Fruit fly (Drosophila melanogaster): ENCODE measurements around the gene cher.

Gene cher

DNA sequence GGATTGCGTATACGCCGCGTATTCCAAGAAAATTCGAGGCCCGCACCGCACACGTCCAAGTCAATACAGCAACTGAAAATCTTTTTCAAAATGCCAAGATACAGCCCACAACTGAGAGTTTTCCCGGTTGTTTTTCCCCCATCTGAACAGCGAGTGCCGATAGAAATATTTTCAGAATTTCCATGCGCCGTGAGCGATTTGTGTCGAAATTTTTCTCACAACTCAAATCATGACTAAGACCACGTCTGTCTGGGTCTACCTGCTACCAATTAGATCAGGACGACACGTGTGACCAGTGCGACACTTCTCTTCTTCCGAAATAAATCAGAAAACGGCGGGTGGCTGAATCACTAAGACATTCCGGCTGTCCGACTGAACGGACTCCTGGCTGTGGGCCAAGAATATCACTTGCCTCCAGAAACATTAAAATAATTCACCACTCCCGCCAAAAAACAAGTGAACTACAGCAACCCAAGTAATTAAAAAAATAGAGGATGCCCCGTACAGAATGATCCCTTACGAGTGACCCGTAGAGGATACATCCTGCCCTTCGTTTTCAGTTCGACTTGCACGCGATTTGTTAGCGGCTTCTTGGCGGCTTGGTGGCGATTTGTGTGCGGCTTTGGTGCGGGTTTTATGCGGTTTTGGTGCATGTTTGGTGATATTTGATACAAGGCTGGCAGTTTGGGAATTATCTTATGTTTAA, at the start of gene cher:
Gene cher (minus strand): TSS at position 51 of the 706 bp plus-strand sequence.
- TF ChIP-seq cic (GFP tag; optimal IDR thresholded peaks at IDR 0.05) (no peak), tj (GFP tag; optimal IDR thresholded peaks at IDR 0.05) (no peak), CG5204 (GFP tag; optimal IDR thresholded peaks at IDR 0.05) (no peak), CG11617 (GFP tag; optimal IDR thresholded peaks at IDR 0.05) (no peak), Mnt (GFP tag; optimal IDR thresholded peaks at IDR 0.05) (no peak), CG7045 (GFP tag; optimal IDR thresholded peaks at IDR 0.05) (no peak), CG1620 (GFP tag; optimal IDR thresholded peaks at IDR 0.05) (no peak), Clk (GFP tag; optimal IDR thresholded peaks at IDR 0.05) (no peak), pad (GFP tag; optimal IDR thresholded peaks at IDR 0.05) (no peak), CG33017 (tag; optimal IDR thresholded peaks at IDR 0.05) (no peak), Hr96 (GFP tag; optimal IDR thresholded peaks at IDR 0.05) (no peak), toe (GFP tag; optimal IDR thresholded peaks at IDR 0.05) (no peak), CG14711 (tag; optimal IDR thresholded peaks at IDR 0.05) (no peak), Crg-1 (GFP tag; optimal IDR thresholded peaks at IDR 0.05) (no peak)

DNA sequence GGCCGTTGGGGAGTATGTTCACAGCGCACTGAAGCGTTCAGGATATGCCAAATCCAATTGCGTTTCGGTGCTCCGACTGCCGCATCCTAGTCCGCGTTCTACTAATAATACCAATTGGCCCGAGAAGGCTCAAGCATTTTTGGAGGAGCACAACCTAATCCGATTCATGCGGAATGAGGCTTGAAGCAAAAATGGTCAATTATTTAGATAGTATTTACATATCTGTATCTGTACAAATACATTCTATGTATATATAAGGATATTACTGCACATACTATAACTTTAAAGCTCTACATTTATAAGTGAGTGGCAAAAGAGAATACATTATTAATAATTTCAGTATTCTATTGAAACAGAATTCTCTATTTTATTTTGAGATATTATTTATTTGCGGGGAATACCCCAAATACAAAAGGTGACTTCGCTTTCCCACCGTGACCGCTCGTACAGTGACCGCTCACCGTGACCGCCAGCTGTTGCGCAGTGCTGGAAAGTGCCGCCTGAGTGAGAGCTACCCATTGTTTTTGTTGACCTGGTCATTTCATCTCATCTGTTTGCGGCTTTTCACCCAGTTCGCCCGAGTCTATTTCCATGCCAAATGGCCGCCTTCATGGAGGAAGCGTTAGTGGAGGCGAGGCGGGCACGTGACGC, 26.3 kb upstream of the cher start, which contains the start of gene CG5292:
Gene CG5292 (plus strand): TSS at position 486 of the 651 bp plus-strand sequence.
- TF ChIP-seq bab1 (GFP tag; optimal IDR thresholded peaks at IDR 0.05) (peak; percentile 70), CG7045 (GFP tag; optimal IDR thresholded peaks at IDR 0.05) (peak; percentile 12), CG12768 (GFP tag; optimal IDR thresholded peaks at IDR 0.05) (no peak), Mnt (GFP tag; optimal IDR thresholded peaks at IDR 0.05) (peak; percentile 80), CG5204 (GFP tag; optimal IDR thresholded peaks at IDR 0.05) (peak; percentile 41), kay (GFP tag; ENCODE audit: borderline replicate concordance) (no peak), toe (GFP tag; optimal IDR thresholded peaks at IDR 0.05) (peak; percentile 52), cnc (optimal IDR thresholded peaks at IDR 0.05) (no peak), CG7101 (tag; optimal IDR thresholded peaks at IDR 0.05) (peak; percentile 64), tj (GFP tag; optimal IDR thresholded peaks at IDR 0.05) (peak; percentile 37), CG1620 (GFP tag; optimal IDR thresholded peaks at IDR 0.05) (peak; percentile 54), CG14711 (tag; optimal IDR thresholded peaks at IDR 0.05) (peak; percentile 48), CG11617 (GFP tag; optimal IDR thresholded peaks at IDR 0.05) (peak; percentile 46), CG33017 (tag; optimal IDR thresholded peaks at IDR 0.05) (peak; percentile 65), Hr96 (GFP tag; optimal IDR thresholded peaks at IDR 0.05) (peak; percentile 34), Crg-1 (GFP tag; optimal IDR thresholded peaks at IDR 0.05) (peak; percentile 38), pad (GFP tag; optimal IDR thresholded peaks at IDR 0.05) (peak; percentile 31), cic (GFP tag; optimal IDR thresholded peaks at IDR 0.05) (no peak), ovo (GFP tag; optimal IDR thresholded peaks at IDR 0.05) (peak; percentile 55), Clk (GFP tag; optimal IDR thresholded peaks at IDR 0.05) (no peak)

DNA sequence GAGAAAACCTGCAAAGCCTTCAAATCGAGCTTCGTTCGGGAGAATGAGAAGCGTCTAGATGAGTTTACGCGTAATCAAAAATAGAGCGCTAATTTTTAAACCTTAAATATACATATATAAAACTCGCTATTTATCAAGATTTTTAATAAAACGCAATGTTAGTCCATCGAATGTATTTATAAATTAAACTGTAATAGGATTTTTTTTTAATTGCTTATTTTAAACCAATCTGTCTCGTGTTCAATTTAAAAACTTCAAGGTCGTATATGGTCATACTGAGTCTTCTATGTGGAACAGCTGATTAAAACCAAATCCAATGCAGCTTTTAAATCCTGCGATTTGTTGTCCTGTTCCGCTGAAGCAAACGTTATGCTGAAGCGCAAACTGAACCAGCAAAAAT, 25.1 kb upstream of the cher start, which contains the start of gene Smug:
Gene Smug (plus strand): TSS at position 301 of the 400 bp plus-strand sequence.
- TF ChIP-seq CG11617 (GFP tag; optimal IDR thresholded peaks at IDR 0.05) (no peak), CG1620 (GFP tag; optimal IDR thresholded peaks at IDR 0.05) (no peak), bab1 (GFP tag; optimal IDR thresholded peaks at IDR 0.05) (no peak), cnc (optimal IDR thresholded peaks at IDR 0.05) (no peak), CG5204 (GFP tag; optimal IDR thresholded peaks at IDR 0.05) (no peak), CG33017 (tag; optimal IDR thresholded peaks at IDR 0.05) (no peak), Mnt (GFP tag; optimal IDR thresholded peaks at IDR 0.05) (no peak), toe (GFP tag; optimal IDR thresholded peaks at IDR 0.05) (no peak), CG14711 (tag; optimal IDR thresholded peaks at IDR 0.05) (no peak), cic (GFP tag; optimal IDR thresholded peaks at IDR 0.05) (no peak), ovo (GFP tag; optimal IDR thresholded peaks at IDR 0.05) (no peak), pad (GFP tag; optimal IDR thresholded peaks at IDR 0.05) (no peak), Hr96 (GFP tag; optimal IDR thresholded peaks at IDR 0.05) (no peak)

DNA sequence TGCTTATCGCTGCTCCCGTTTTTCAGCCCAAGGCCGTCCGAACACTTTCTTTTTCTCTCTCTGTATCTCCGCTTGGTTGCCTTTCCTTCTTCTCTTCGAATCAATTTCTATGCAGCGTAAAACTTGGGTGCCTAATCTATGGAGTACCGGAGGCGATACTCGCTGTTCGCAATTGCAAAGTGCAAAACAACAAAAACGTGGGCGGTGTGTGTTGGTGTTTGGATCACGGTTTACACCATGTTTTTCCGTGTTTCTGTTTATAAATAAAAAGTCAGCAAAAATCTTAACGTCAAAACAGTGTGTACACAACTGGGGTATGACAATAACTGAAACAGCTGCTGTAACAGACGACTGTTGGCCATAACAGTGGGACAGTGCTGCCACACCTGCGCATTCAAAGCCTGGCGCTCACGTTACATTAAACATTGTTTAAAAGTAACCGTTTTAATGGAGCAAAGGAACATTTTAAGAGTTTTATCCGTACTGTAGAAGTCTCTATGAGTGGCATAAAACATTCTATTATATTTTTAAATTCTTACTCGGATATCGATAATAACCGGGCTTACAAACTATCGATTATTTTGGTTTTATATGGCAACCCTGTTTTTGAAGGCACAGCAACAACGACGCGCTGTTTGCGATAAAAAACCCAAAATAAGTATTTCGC, 24.0 kb upstream of the cher start, which contains the start of the genes m-cup and Det:
Gene m-cup (minus strand): TSS at position 333 of the 667 bp plus-strand sequence.
Gene Det (plus strand): TSS at position 588 of the 667 bp plus-strand sequence.
- TF ChIP-seq CG12768 (GFP tag; optimal IDR thresholded peaks at IDR 0.05) (no peak), cnc (optimal IDR thresholded peaks at IDR 0.05) (no peak), tj (GFP tag; optimal IDR thresholded peaks at IDR 0.05) (peak; percentile 89), CG33017 (tag; optimal IDR thresholded peaks at IDR 0.05) (no peak), pad (GFP tag; optimal IDR thresholded peaks at IDR 0.05) (peak; percentile 25), Clk (GFP tag; optimal IDR thresholded peaks at IDR 0.05) (no peak), CG5204 (GFP tag; optimal IDR thresholded peaks at IDR 0.05) (peak; percentile 56), CG7045 (GFP tag; optimal IDR thresholded peaks at IDR 0.05) (no peak), bab1 (GFP tag; optimal IDR thresholded peaks at IDR 0.05) (peak; percentile 75), CG14711 (tag; optimal IDR thresholded peaks at IDR 0.05) (peak; percentile 89), Mnt (GFP tag; optimal IDR thresholded peaks at IDR 0.05) (peak; percentile 24), kay (GFP tag; ENCODE audit: borderline replicate concordance) (peak; percentile 17), ovo (GFP tag; optimal IDR thresholded peaks at IDR 0.05) (no peak), CG1620 (GFP tag; optimal IDR thresholded peaks at IDR 0.05) (peak; percentile 62), Crg-1 (GFP tag; optimal IDR thresholded peaks at IDR 0.05) (no peak), CG7101 (tag; optimal IDR thresholded peaks at IDR 0.05) (no peak), CG11617 (GFP tag; optimal IDR thresholded peaks at IDR 0.05) (no peak), Hr96 (GFP tag; optimal IDR thresholded peaks at IDR 0.05) (peak; percentile 46), cic (GFP tag; optimal IDR thresholded peaks at IDR 0.05) (no peak), toe (GFP tag; optimal IDR thresholded peaks at IDR 0.05) (peak; percentile 54)

Data from whole organism, adult.